Fruit fly (Drosophila melanogaster): ENCODE data around the gene CG12692.

Gene CG12692

DNA sequence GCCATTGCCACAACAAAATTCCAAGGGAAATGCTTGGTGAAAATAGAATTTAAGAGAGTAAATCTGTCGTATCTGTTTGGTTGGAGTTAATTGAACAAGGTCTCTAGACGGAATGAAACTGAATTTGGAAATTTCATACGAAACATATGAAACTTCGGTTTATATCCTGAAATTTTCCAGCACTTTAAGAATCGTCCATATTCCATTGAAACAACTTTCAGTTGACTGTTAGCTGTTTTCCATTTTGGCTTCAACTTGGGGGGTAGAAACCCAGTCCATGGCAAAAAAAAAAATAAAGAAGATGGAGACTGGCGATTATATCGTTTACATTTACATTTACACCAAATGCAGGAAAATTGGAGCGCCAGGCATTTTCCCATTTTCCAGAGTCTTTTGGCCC is 9.6 kb upstream of the CG12692 start, which contains the start of gene CG15579:
Gene CG15579, minus strand, starts transcription at position 101 of the 400 bp plus-strand sequence.
- no peak for TF ChIP-seq CG3407 (GFP tag; optimal IDR thresholded peaks at IDR 0.05)

DNA sequence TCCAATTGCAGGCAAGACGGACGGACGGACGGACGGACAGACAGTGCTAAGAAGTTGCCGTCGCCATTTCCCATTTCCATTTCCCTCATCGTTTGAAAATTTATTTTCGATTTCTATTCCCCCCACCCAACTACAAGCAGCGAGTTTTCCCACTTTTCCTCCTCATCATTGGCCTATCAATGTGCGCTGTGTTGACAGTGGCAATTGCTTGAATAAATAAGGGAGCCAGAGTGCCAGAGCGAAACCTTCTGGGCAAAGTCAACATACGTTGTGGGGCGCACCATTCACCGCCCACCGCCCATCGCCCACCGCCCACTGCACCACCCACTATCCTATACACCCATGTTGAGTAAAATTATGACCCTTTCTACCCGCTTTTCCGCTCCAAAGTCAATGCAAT is 3.8 kb upstream of the CG12692 start:
- TF ChIP-seq ATbp (GFP tag; optimal IDR thresholded peaks at IDR 0.05) (peak; percentile 41), sens (GFP tag) (peak; percentile 27), CG11695 (GFP tag; IDR thresholded peaks at IDR 0.05) (no peak), CG11247 (GFP tag; IDR thresholded peaks at IDR 0.05) (no peak), Adf1 (GFP tag; IDR thresholded peaks at IDR 0.05) (no peak), CG1024 (GFP tag; IDR thresholded peaks at IDR 0.05) (peak; percentile 50; the same call in 1 of the 2 replicates), CG2129 (GFP tag; IDR thresholded peaks at IDR 0.05; ENCODE audit: partially characterized antibody) (no peak), cwo (GFP tag; optimal IDR thresholded peaks at IDR 0.05) (no peak), D (optimal IDR thresholded peaks at IDR 0.05) (no peak), D (GFP tag; optimal IDR thresholded peaks at IDR 0.05) (no peak), bbx (GFP tag; IDR thresholded peaks at IDR 0.05; ENCODE audit: partially characterized antibody) (no peak), CG43689 (GFP tag; IDR thresholded peaks at IDR 0.05) (no peak), Bteb2 (GFP tag; optimal IDR thresholded peaks at IDR 0.05) (no peak), CG9437 (GFP tag; optimal IDR thresholded peaks at IDR 0.05) (no peak), fu2 (GFP tag; optimal IDR thresholded peaks at IDR 0.05) (no peak), CG18262 (tag; optimal IDR thresholded peaks at IDR 0.05) (no peak), CG1792 (GFP tag; optimal IDR thresholded peaks at IDR 0.05) (no peak), dpn (GFP tag; optimal IDR thresholded peaks at IDR 0.05) (no peak), crp (GFP tag; optimal IDR thresholded peaks at IDR 0.05) (no peak), Sry-δ (GFP tag; optimal IDR thresholded peaks at IDR 0.05) (no peak), Hr78 (GFP tag; optimal IDR thresholded peaks at IDR 0.05) (no peak), pfk (GFP tag; optimal IDR thresholded peaks at IDR 0.05) (no peak), CG42726 (GFP tag; IDR thresholded peaks at IDR 0.05; ENCODE audit: partially characterized antibody) (no peak), Med (GFP tag) (peak; percentile 76), zfh1 (GFP tag; IDR thresholded peaks at IDR 0.05) (0 out of 3 replicates have a peak, but pooled peaks have one; percentile 17), dati (GFP tag; IDR thresholded peaks at IDR 0.05) (no peak), Fer1 (GFP tag; optimal IDR thresholded peaks at IDR 0.05) (no peak), B-H2 (GFP tag; optimal IDR thresholded peaks at IDR 0.05) (no peak), nau (GFP tag; optimal IDR thresholded peaks at IDR 0.05) (no peak), CG3995 (GFP tag; optimal IDR thresholded peaks at IDR 0.05) (no peak), CG10321 (GFP tag; IDR thresholded peaks at IDR 0.05) (no peak), Dfd (GFP tag; optimal IDR thresholded peaks at IDR 0.05) (no peak), lab (GFP tag; optimal IDR thresholded peaks at IDR 0.05) (peak; percentile 25), CG1602 (GFP tag; optimal IDR thresholded peaks at IDR 0.05) (no peak), lilli (GFP tag; optimal IDR thresholded peaks at IDR 0.05) (no peak), az2 (GFP tag; optimal IDR thresholded peaks at IDR 0.05) (no peak), fd3F (GFP tag; optimal IDR thresholded peaks at IDR 0.05) (no peak), bowl (GFP tag; IDR thresholded peaks at IDR 0.05) (no peak), CG32772 (GFP tag; IDR thresholded peaks at IDR 0.05) (no peak)

DNA sequence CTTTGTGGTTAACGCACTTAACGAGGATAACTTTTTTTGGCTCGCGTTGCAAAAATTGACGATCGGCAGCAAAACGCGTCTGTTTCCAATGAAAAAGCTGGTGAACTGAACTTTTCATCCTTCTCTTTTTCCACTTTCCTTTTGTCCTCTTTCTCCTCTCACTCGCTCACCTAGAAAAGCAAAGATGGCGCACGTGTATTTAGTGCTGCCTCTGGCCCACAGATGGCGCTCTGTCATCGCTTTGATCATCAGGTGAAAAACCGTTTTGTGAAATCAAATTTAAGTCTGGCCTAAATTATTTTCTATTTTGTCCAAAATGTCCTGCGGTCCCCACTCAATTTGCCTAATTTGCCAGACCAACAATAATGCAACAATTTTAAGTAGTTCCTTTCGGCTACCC is 8.7 kb downstream of the CG12692 start:
- no peak for TF ChIP-seq Ssrp (tag; optimal IDR thresholded peaks at IDR 0.05)
- TF ChIP-seq Rx (GFP tag; IDR thresholded peaks at IDR 0.05): no peak
- TF ChIP-seq CTCF (GFP tag; optimal IDR thresholded peaks at IDR 0.05): peak; percentile 80
- no peak for TF ChIP-seq CHES-1-like (GFP tag; optimal IDR thresholded peaks at IDR 0.05)
- no peak for TF ChIP-seq tx (GFP tag; optimal IDR thresholded peaks at IDR 0.05)
- TF ChIP-seq phol (tag; optimal IDR thresholded peaks at IDR 0.05): peak; percentile 55
- TF ChIP-seq Usf (GFP tag; optimal IDR thresholded peaks at IDR 0.05): no peak
- TF ChIP-seq CG14965 (GFP tag; optimal IDR thresholded peaks at IDR 0.05; ENCODE audit: borderline replicate concordance): peak; percentile 80
